Worm (Caenorhabditis elegans) whole organism, L2 larva: ENCODE measurements around the gene F29B9.7.

ENCODE experiments used
- Y55F3AM.14 ChIP-seq: fragments of 200-800 bp; sonication (Bioruptor generic); optimal IDR thresholded peaks from 2 replicates; lab custom pipeline; 2018; ENCODE audit warnings: mild to moderate bottlenecking, missing genetic modification characterization, missing compliant biosample characterization
- ama-1 ChIP-seq: fragments of 150-350 bp; optimal IDR thresholded peaks from 2 replicates; lab custom pipeline; 2018; ENCODE audit warnings: inconsistent platforms
- crh-2 ChIP-seq: sonication (generic microtip); optimal IDR thresholded peaks from 2 replicates; lab custom pipeline; 2017; ENCODE audit warnings: missing biosample characterization, missing genetic modification characterization
- egl-27 ChIP-seq: sonication (generic microtip); optimal IDR thresholded peaks from 3 replicates; lab custom pipeline; 2017; ENCODE audit warnings: missing biosample characterization, missing genetic modification reagents, missing genetic modification characterization
- lsy-2 ChIP-seq, 2 experiments: fragments of 150-350 bp in 1 of 2; sonication (generic microtip) in 1 of 2; optimal IDR thresholded peaks; 2 replicates each; lab custom pipeline; 2014 to 2017; ENCODE audit warnings: missing biosample characterization in 2 of 2, missing genetic modification characterization in 2 of 2
- mbf-1 ChIP-seq: sonication (generic microtip); optimal IDR thresholded peaks from 2 replicates; lab custom pipeline; 2017; ENCODE audit warnings: missing biosample characterization, missing genetic modification characterization
- nhr-237 ChIP-seq: fragments of 150-350 bp; optimal IDR thresholded peaks from 2 replicates; lab custom pipeline; 2014; ENCODE audit warnings: missing biosample characterization, missing genetic modification characterization
- nhr-6 ChIP-seq: fragments of 150-350 bp; optimal IDR thresholded peaks from 2 replicates; lab custom pipeline; 2014; ENCODE audit warnings: missing biosample characterization, missing genetic modification characterization
- nhr-77 ChIP-seq: fragments of 150-350 bp; optimal IDR thresholded peaks from 2 replicates; lab custom pipeline; 2014; ENCODE audit warnings: missing biosample characterization, missing genetic modification characterization
- unc-39 ChIP-seq: fragments of 150-350 bp; optimal IDR thresholded peaks from 2 replicates; lab custom pipeline; 2014; ENCODE audit warnings: missing biosample characterization, missing genetic modification characterization

ce11 chrIV:4649460-4649859, at the start of gene F29B9.7:
- no peak for TF ChIP-seq mbf-1 (tag; lab: Kevin White, UChicago)
- TF ChIP-seq lsy-2 (tag; optimal IDR thresholded peaks at IDR 0.05; lab: Kevin White, UChicago), result no peak
- TF ChIP-seq egl-27 (tag; lab: Kevin White, UChicago), result no peak
- no peak for TF ChIP-seq unc-39
- no peak for TF ChIP-seq nhr-237 (tag; lab: Kevin White, UChicago)
- no peak for TF ChIP-seq crh-2 (tag; lab: Kevin White, UChicago)
- no peak for TF ChIP-seq ama-1 (lab: Kevin White, UChicago)
- TF ChIP-seq Y55F3AM.14 (GFP tag; lab: Kevin White, UChicago), result no peak
- TF ChIP-seq nhr-77, result no peak
- TF ChIP-seq nhr-6 (tag; lab: Kevin White, UChicago), result no peak
